Worm (Caenorhabditis elegans) whole organism, late embryonic: Measurements from ENCODE around the gene evl-14.

ENCODE experiments used
- ama-1 ChIP-seq: fragments of 150-350 bp; optimal IDR thresholded peaks from 2 replicates; lab custom pipeline; 2014
- ceh-14 ChIP-seq: sonication (generic microtip); optimal IDR thresholded peaks from 2 replicates; lab custom pipeline; 2016; ENCODE audit warnings: missing genotype, missing genetic modification characterization, missing compliant biosample characterization
- ceh-30 ChIP-seq: fragments of 150-350 bp; optimal IDR thresholded peaks from 2 replicates; lab custom pipeline; 2014; ENCODE audit warnings: missing biosample characterization, missing genetic modification characterization
- ceh-48 ChIP-seq: sonication (generic microtip); optimal IDR thresholded peaks from 2 replicates; lab custom pipeline; 2016; ENCODE audit warnings: missing genetic modification characterization, inconsistent platforms, missing compliant biosample characterization
- che-1 ChIP-seq: sonication (generic microtip); optimal IDR thresholded peaks from 2 replicates; lab custom pipeline; 2016; ENCODE audit warnings: mild to moderate bottlenecking, missing genetic modification characterization, missing compliant biosample characterization
- eyg-1 ChIP-seq: sonication (generic microtip); optimal IDR thresholded peaks from 2 replicates; lab custom pipeline; 2016; ENCODE audit warnings: missing genotype, missing genetic modification characterization, missing compliant biosample characterization
- gmeb-2 ChIP-seq: sonication (generic microtip); optimal IDR thresholded peaks from 2 replicates; lab custom pipeline; 2016; ENCODE audit warnings: missing genetic modification characterization, inconsistent platforms, missing compliant biosample characterization
- lin-11 ChIP-seq: fragments of 200-800 bp; sonication (Bioruptor generic); optimal IDR thresholded peaks from 2 replicates; lab custom pipeline; 2018; ENCODE audit warnings: mild to moderate bottlenecking, missing genetic modification characterization, missing compliant biosample characterization
- madf-2 ChIP-seq: sonication (generic microtip); optimal IDR thresholded peaks from 2 replicates; lab custom pipeline; 2017; ENCODE audit warnings: missing genetic modification characterization, missing compliant biosample characterization
- pqm-1 ChIP-seq: sonication (generic microtip); optimal IDR thresholded peaks from 2 replicates; lab custom pipeline; 2016; ENCODE audit warnings: missing genetic modification characterization, missing compliant biosample characterization
- rnt-1 ChIP-seq: sonication (generic microtip); optimal IDR thresholded peaks from 2 replicates; lab custom pipeline; 2016; ENCODE audit warnings: missing genetic modification characterization, missing compliant biosample characterization
- sox-4 ChIP-seq: sonication (generic microtip); optimal IDR thresholded peaks from 2 replicates; lab custom pipeline; 2017; ENCODE audit warnings: mild to moderate bottlenecking, missing genetic modification characterization, inconsistent platforms, missing compliant biosample characterization
- tbx-2 ChIP-seq: sonication (generic microtip); optimal IDR thresholded peaks from 2 replicates; lab custom pipeline; 2016; ENCODE audit warnings: missing genetic modification characterization, missing compliant biosample characterization

DNA sequence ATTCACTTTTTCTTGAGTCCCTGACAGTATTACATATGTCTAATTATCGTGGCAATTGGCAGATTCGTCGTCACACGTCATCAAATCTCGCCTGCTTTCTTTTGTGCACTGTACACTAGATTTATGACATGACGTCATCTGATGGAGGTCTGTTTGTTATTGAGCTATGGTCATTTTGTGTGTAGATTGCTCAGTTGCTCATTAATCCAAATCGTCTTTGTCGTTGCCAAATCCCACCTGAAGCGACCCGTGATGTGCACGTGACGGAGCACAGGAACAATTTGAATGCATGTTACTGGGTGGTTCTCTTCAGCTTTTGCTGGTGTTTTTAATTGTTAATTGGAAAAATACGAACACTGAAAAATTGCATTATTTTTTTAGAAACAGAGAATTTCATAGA, 40.1 kb downstream of the evl-14 start:
- no peak for TF ChIP-seq eyg-1 (tag; lab: Kevin White, UChicago)
- no peak for TF ChIP-seq pqm-1 (tag; lab: Kevin White, UChicago)
- TF ChIP-seq ama-1 (lab: Kevin White, UChicago): no peak
- TF ChIP-seq ceh-48 (tag; lab: Kevin White, UChicago): no peak
- no peak for TF ChIP-seq gmeb-2 (tag; lab: Kevin White, UChicago)
- no peak for TF ChIP-seq sox-4 (tag; lab: Kevin White, UChicago)
- TF ChIP-seq ceh-14 (tag; lab: Kevin White, UChicago): no peak
- no peak for TF ChIP-seq madf-2 (tag; lab: Kevin White, UChicago)
- no peak for TF ChIP-seq che-1 (tag; lab: Kevin White, UChicago)
- no peak for TF ChIP-seq rnt-1 (tag; lab: Kevin White, UChicago)
- TF ChIP-seq tbx-2 (tag; lab: Kevin White, UChicago): no peak
- TF ChIP-seq ceh-30 (tag; lab: Kevin White, UChicago): no peak
- no peak for TF ChIP-seq lin-11
